Fruit fly (Drosophila melanogaster) Kc167 (cell line): Measurements from ENCODE around the gene CG3123.

Source experiments
- Myc ChIP-seq: fragments of >200 bp; optimal IDR thresholded peaks from 2 replicates; lab custom pipeline; 2017; ENCODE audit warnings: missing external identifiers
- Sin3A ChIP-seq: fragments of >200 bp; optimal IDR thresholded peaks from 2 replicates; lab custom pipeline; 2018; ENCODE audit warnings: missing external identifiers
- h ChIP-seq: fragments of >200 bp; optimal IDR thresholded peaks from 3 replicates; lab custom pipeline; 2018; ENCODE audit warnings: missing external identifiers
- insv ChIP-seq: fragments of >200 bp; optimal IDR thresholded peaks from 3 replicates; lab custom pipeline; 2018; ENCODE audit warnings: missing external identifiers
- psq ChIP-seq: fragments of >200 bp; optimal IDR thresholded peaks from 2 replicates; lab custom pipeline; 2017; ENCODE audit warnings: missing external identifiers
- ttk ChIP-seq: sonication (Bioruptor generic); optimal IDR thresholded peaks from 2 replicates; lab custom pipeline; 2017; ENCODE audit warnings: missing external identifiers

CG3123 gene

dm6 chr2L:2800956-2801776 lies 24.1 kb downstream of the CG3123 start:
- TF ChIP-seq ttk (lab: Kevin White, UChicago) (no peak), Myc (lab: Kevin White, UChicago) (no peak), insv (lab: Kevin White, UChicago) (no peak), h (no peak), Sin3A (lab: Kevin White, UChicago) (no peak), psq (lab: Kevin White, UChicago) (no peak)

- TF ChIP-seq Myc (lab: Kevin White, UChicago) (no peak), insv (lab: Kevin White, UChicago) (no peak), Sin3A (lab: Kevin White, UChicago) (no peak), psq (lab: Kevin White, UChicago) (no peak), ttk (lab: Kevin White, UChicago) (no peak), h (no peak)
These were observed 25.3 kb downstream of the CG3123 start, which contains the start of gene Syt1 for dm6 chr2L:2799909-2800478. Gene Syt1 (minus strand): TSS chr2L:2799979.

- no peak for TF ChIP-seq h
- no peak for TF ChIP-seq Sin3A (lab: Kevin White, UChicago)
- TF ChIP-seq psq (lab: Kevin White, UChicago), result no peak
- no peak for TF ChIP-seq insv (lab: Kevin White, UChicago)
- no peak for TF ChIP-seq Myc (lab: Kevin White, UChicago)
- TF ChIP-seq ttk (lab: Kevin White, UChicago), result no peak
These were observed 28.1 kb downstream of the CG3123 start for dm6 chr2L:2797186-2797585.

- TF ChIP-seq h (no peak), Sin3A (lab: Kevin White, UChicago) (no peak), psq (lab: Kevin White, UChicago) (no peak), ttk (lab: Kevin White, UChicago) (no peak), Myc (lab: Kevin White, UChicago) (no peak), insv (lab: Kevin White, UChicago) (no peak)
These were observed 42.5 kb downstream of the CG3123 start for dm6 chr2L:2782790-2783189.
